Worm (Caenorhabditis elegans) whole organism, mixed stage, embryonic: ENCODE results near the gene lec-11.

Experiments
- M03D4.4 ChIP-seq: sonication (generic microtip); optimal IDR thresholded peaks from 2 replicates; lab custom pipeline; 2017; ENCODE audit warnings: mild to moderate bottlenecking, missing genetic modification characterization, missing compliant biosample characterization
- bed-3 ChIP-seq: fragments of 200-800 bp; sonication (Bioruptor generic); optimal IDR thresholded peaks from 3 replicates; lab custom pipeline; 2018; ENCODE audit warnings: mild to moderate bottlenecking, missing genetic modification characterization, moderate library complexity, missing compliant biosample characterization
- ceh-39 ChIP-seq: fragments of 150-350 bp; optimal IDR thresholded peaks from 2 replicates; lab custom pipeline; 2014; ENCODE audit warnings: missing biosample characterization, missing genetic modification characterization
- ceh-43 ChIP-seq: fragments of 200-800 bp; sonication (Bioruptor generic); optimal IDR thresholded peaks from 2 replicates; lab custom pipeline; 2018; ENCODE audit warnings: mild to moderate bottlenecking, missing genetic modification characterization, moderate library complexity, missing compliant biosample characterization
- ceh-83 ChIP-seq: fragments of 200-800 bp; sonication (Bioruptor generic); optimal IDR thresholded peaks from 2 replicates; lab custom pipeline; 2018; ENCODE audit warnings: mild to moderate bottlenecking, missing genetic modification characterization, missing compliant biosample characterization
- ces-1 ChIP-seq: fragments of 150-350 bp; optimal IDR thresholded peaks from 2 replicates; lab custom pipeline; 2014; ENCODE audit warnings: missing biosample characterization, missing genetic modification reagents, missing genetic modification characterization
- cnd-1 ChIP-seq: fragments of 200-800 bp; sonication (Bioruptor generic); optimal IDR thresholded peaks from 2 replicates; lab custom pipeline; 2018; ENCODE audit warnings: mild to moderate bottlenecking, missing genetic modification characterization, missing compliant biosample characterization
- drap-1 ChIP-seq: fragments of 200-800 bp; sonication (Bioruptor generic); optimal IDR thresholded peaks from 3 replicates; lab custom pipeline; 2018; ENCODE audit warnings: mild to moderate bottlenecking, missing genetic modification characterization, missing compliant biosample characterization
- elt-1 ChIP-seq: sonication (generic microtip); optimal IDR thresholded peaks from 2 replicates; lab custom pipeline; 2017; ENCODE audit warnings: missing genetic modification characterization, mild to moderate bottlenecking, missing compliant biosample characterization, antibody characterized with exemption, moderate library complexity, borderline replicate concordance; ENCODE audit not compliant: insufficient read depth
- elt-3 ChIP-seq: fragments of 150-350 bp; optimal IDR thresholded peaks from 2 replicates; lab custom pipeline; 2014; ENCODE audit warnings: missing biosample characterization, missing genetic modification characterization
- flh-1 ChIP-seq: fragments of 200-800 bp; sonication (Bioruptor generic); optimal IDR thresholded peaks from 2 replicates; lab custom pipeline; 2018; ENCODE audit warnings: mild to moderate bottlenecking, missing genetic modification characterization, moderate library complexity, missing compliant biosample characterization
- ham-2 ChIP-seq: fragments of 200-800 bp; sonication (Bioruptor generic); optimal IDR thresholded peaks from 2 replicates; lab custom pipeline; 2018; ENCODE audit warnings: mild to moderate bottlenecking, missing genetic modification characterization, missing compliant biosample characterization
- hlh-1 ChIP-seq: fragments of 150-350 bp; optimal IDR thresholded peaks from 2 replicates; lab custom pipeline; 2014; ENCODE audit warnings: missing biosample characterization, missing genetic modification reagents, missing genetic modification characterization
- lin-32 ChIP-seq: fragments of 200-800 bp; sonication (Bioruptor generic); optimal IDR thresholded peaks from 2 replicates; lab custom pipeline; 2018; ENCODE audit warnings: mild to moderate bottlenecking, missing genetic modification characterization, missing compliant biosample characterization
- lsy-2 ChIP-seq: fragments of 150-350 bp; optimal IDR thresholded peaks from 2 replicates; lab custom pipeline; 2014; ENCODE audit warnings: missing biosample characterization, missing genetic modification characterization
- mep-1 ChIP-seq: fragments of 150-350 bp; optimal IDR thresholded peaks from 2 replicates; lab custom pipeline; 2017; ENCODE audit warnings: missing biosample characterization, missing genetic modification reagents, missing genetic modification characterization, inconsistent platforms
- mls-2 ChIP-seq: sonication (generic microtip); optimal IDR thresholded peaks from 2 replicates; lab custom pipeline; 2016; ENCODE audit warnings: mild to moderate bottlenecking, missing genetic modification characterization, moderate library complexity, missing compliant biosample characterization
- nhr-2 ChIP-seq: fragments of 150-350 bp; optimal IDR thresholded peaks from 2 replicates; lab custom pipeline; 2014; ENCODE audit warnings: missing biosample characterization, missing genetic modification characterization
- nhr-237 ChIP-seq: fragments of 150-350 bp; optimal IDR thresholded peaks from 2 replicates; lab custom pipeline; 2014; ENCODE audit warnings: missing biosample characterization, missing genetic modification characterization
- nhr-28 ChIP-seq: fragments of 150-350 bp; optimal IDR thresholded peaks from 2 replicates; lab custom pipeline; 2014; ENCODE audit warnings: missing biosample characterization, missing genetic modification characterization
- nhr-76 ChIP-seq: sonication (generic microtip); optimal IDR thresholded peaks from 2 replicates; lab custom pipeline; 2017; ENCODE audit warnings: missing biosample characterization, missing genetic modification characterization
- pha-4 ChIP-seq: fragments of 150-350 bp; optimal IDR thresholded peaks from 2 replicates; lab custom pipeline; 2018; ENCODE audit warnings: missing biosample characterization, missing genetic modification reagents, missing genetic modification characterization
- sem-2 ChIP-seq: fragments of 200-800 bp; sonication (Bioruptor generic); optimal IDR thresholded peaks from 2 replicates; lab custom pipeline; 2018; ENCODE audit warnings: mild to moderate bottlenecking, missing genetic modification characterization, missing compliant biosample characterization
- snpc-4 ChIP-seq: fragments of 150-350 bp; optimal IDR thresholded peaks from 2 replicates; lab custom pipeline; 2014; ENCODE audit warnings: missing biosample characterization, missing genetic modification characterization
- sptf-1 ChIP-seq: sonication (generic microtip); optimal IDR thresholded peaks from 2 replicates; lab custom pipeline; 2017; ENCODE audit warnings: mild to moderate bottlenecking, missing genetic modification characterization, moderate library complexity, missing compliant biosample characterization
- unc-120 ChIP-seq: sonication (generic microtip); optimal IDR thresholded peaks from 2 replicates; lab custom pipeline; 2017; ENCODE audit warnings: missing genetic modification characterization, missing compliant biosample characterization; ENCODE audit not compliant: poor library complexity, severe bottlenecking
- unc-39 ChIP-seq: fragments of 150-350 bp; optimal IDR thresholded peaks from 2 replicates; lab custom pipeline; 2014; ENCODE audit warnings: missing biosample characterization, missing genetic modification characterization
- unc-62 ChIP-seq: fragments of 150-350 bp; optimal IDR thresholded peaks from 2 replicates; lab custom pipeline; 2014; ENCODE audit warnings: missing biosample characterization, missing genetic modification reagents, missing genetic modification characterization
- zip-8 ChIP-seq: fragments of 150-350 bp; optimal IDR thresholded peaks from 2 replicates; lab custom pipeline; 2014; ENCODE audit warnings: missing biosample characterization, missing genetic modification characterization

The lec-11 gene

DNA sequence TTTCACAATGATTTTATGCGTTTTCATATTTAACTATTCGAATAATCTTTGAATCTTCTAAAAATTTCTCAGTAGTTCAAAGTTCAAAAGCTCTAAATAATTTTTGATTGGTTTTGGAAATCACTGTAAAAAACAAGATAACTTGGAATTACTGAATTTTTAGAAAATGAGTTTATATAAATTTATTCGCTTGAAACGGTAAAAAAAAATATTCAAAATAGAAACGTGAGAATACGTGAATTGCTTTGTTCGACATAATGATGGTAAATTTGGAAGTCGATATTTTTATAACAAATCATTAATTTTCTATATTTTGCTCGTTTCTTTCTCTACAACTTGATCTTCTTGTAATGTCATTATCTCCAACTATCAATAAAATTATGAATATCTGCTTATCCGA lies 33.4 kb upstream of the lec-11 start, which contains the start of gene C01B10.44:
TSS of gene C01B10.44 (plus strand) at position 301 of the 400 bp plus-strand sequence.
- TF ChIP-seq snpc-4 (tag; lab: Kevin White, UChicago) (no peak), mep-1 (tag; lab: Kevin White, UChicago) (no peak), drap-1 (GFP tag; lab: Kevin White, UChicago) (no peak), unc-120 (no peak), nhr-237 (tag; lab: Kevin White, UChicago) (no peak), bed-3 (GFP tag; lab: Kevin White, UChicago) (no peak), cnd-1 (no peak), elt-3 (tag; lab: Kevin White, UChicago) (no peak), lsy-2 (tag; lab: Kevin White, UChicago) (no peak), ceh-39 (tag; lab: Kevin White, UChicago) (no peak), zip-8 (no peak), flh-1 (GFP tag; lab: Kevin White, UChicago) (no peak), ceh-83 (no peak), lin-32 (GFP tag; lab: Kevin White, UChicago) (no peak), unc-39 (tag; lab: Kevin White, UChicago) (no peak), ham-2 (GFP tag; lab: Kevin White, UChicago) (no peak), M03D4.4 (tag; lab: Kevin White, UChicago) (no peak), mls-2 (tag; lab: Kevin White, UChicago) (no peak)

DNA sequence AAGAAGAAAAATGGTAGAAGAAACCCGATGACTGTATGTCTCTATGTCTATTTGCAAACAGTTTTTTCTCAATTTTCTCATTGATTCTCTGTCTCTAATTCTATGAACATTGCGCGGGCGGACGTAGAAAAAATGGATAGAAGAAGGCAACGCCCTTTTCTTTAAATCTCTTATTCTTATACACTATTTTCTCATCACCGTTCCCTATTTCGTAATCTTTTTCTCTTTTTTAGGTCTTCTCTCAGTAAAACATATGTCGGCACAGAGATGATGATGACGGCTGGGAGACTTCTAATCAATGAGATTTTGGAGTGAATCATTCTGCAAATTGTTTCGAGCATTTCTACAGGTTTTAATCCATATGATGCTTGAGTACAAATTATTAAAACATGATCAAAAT lies 32.2 kb upstream of the lec-11 start:
- TF ChIP-seq flh-1 (GFP tag; lab: Kevin White, UChicago) (no peak), ces-1 (GFP tag; lab: Kevin White, UChicago) (no peak), bed-3 (GFP tag; lab: Kevin White, UChicago) (no peak), elt-1 (tag; lab: Kevin White, UChicago) (no peak), hlh-1 (no peak), pha-4 (tag; lab: Kevin White, UChicago) (no peak), nhr-237 (tag; lab: Kevin White, UChicago) (no peak), ceh-43 (no peak), ceh-39 (tag; lab: Kevin White, UChicago) (no peak), lin-32 (GFP tag; lab: Kevin White, UChicago) (no peak), ceh-83 (no peak), snpc-4 (tag; lab: Kevin White, UChicago) (no peak), mls-2 (tag; lab: Kevin White, UChicago) (no peak), unc-39 (tag; lab: Kevin White, UChicago) (no peak), M03D4.4 (tag; lab: Kevin White, UChicago) (no peak), nhr-76 (tag; lab: Kevin White, UChicago) (no peak)

DNA sequence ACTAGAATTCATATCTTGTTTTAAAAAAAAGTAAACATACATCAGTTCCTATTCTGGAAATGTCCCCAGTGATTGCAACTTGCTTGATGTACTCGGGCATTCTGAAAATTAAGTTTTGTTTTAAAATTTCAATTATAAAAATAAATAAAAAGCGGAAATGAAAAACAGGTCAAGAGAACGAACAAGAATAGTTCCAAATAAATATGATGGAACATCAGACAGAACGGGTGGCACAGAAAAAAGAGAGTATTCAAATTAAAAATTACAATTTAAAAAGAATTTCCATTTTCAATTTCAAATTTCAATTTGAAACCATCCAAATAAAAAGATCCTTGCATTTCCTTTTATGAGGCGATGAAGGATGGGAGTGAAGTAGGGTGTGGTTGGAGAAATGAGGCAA lies 31.3 kb upstream of the lec-11 start, which contains the start of gene C01B10.3:
TSS of gene C01B10.3 (minus strand) at position 101 of the 400 bp plus-strand sequence.
- no peak for TF ChIP-seq pha-4 (tag; lab: Kevin White, UChicago)
- TF ChIP-seq nhr-76 (tag; lab: Kevin White, UChicago), result no peak
- TF ChIP-seq nhr-28, result no peak
- no peak for TF ChIP-seq lsy-2 (tag; lab: Kevin White, UChicago)
- no peak for TF ChIP-seq hlh-1
- no peak for TF ChIP-seq bed-3 (GFP tag; lab: Kevin White, UChicago)

DNA sequence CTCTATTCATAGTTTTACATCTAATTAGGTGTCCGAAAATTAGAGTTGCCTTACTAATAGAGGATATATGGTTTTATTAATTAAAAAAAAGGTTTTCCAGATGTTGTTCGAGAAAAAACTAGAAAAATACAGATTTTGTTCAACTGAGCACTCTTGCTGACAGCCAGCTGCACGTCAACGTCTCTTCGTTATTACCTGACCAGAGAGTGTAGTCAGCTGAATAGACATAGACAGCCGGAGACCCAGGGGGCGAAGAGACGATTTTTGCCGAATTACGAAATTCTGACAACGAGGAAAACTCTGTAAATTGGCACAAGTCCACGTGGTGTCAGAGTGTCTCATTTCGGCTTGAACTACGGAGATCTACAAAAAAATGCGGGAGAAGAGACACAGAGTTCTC lies 28.7 kb upstream of the lec-11 start:
- TF ChIP-seq nhr-2 (tag; lab: Kevin White, UChicago), result no peak

DNA sequence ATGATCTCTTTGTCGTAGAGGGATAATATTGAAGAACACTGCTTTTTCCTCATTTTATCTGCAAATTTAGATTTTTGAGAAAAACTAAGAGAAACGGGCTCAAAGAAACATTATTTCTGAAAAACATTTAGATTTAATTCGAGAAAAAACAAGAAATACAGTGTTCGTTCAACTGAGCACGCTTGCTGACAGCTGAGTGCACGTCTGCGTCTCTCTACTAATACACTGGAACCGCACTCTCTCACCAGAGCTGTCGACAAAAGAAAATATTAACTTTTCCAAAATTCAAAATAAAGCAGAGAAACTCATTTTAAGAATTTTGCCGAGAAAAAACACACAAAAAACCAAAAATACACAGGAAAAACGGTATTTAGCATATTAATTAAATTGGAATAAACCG lies 23.3 kb upstream of the lec-11 start, which contains the start of gene drh-1:
TSS of gene drh-1 (minus strand) at position 58 of the 400 bp plus-strand sequence.
- no peak for TF ChIP-seq cnd-1
- TF ChIP-seq sem-2 (GFP tag; lab: Kevin White, UChicago), result no peak
- no peak for TF ChIP-seq mep-1 (tag; lab: Kevin White, UChicago)
- no peak for TF ChIP-seq unc-62
- TF ChIP-seq ces-1 (GFP tag; lab: Kevin White, UChicago), result no peak
- TF ChIP-seq sptf-1 (tag; lab: Kevin White, UChicago), result no peak
- no peak for TF ChIP-seq mls-2 (tag; lab: Kevin White, UChicago)
- TF ChIP-seq lsy-2 (tag; lab: Kevin White, UChicago), result no peak
- TF ChIP-seq lin-32 (GFP tag; lab: Kevin White, UChicago), result no peak
- TF ChIP-seq nhr-2 (tag; lab: Kevin White, UChicago), result no peak
- no peak for TF ChIP-seq M03D4.4 (tag; lab: Kevin White, UChicago)
- no peak for TF ChIP-seq hlh-1
- no peak for TF ChIP-seq ham-2 (GFP tag; lab: Kevin White, UChicago)
